Worm (Caenorhabditis elegans): ENCODE data around the gene lact-1.
A peak's percentile ranks its signal among the peaks of the same experiment; 100 is the strongest.

The lact-1 gene

ce11 chrX:7244756-7245155 lies 15.4 kb downstream of the lact-1 start:
- TF ChIP-seq ceh-82 (tag; optimal IDR thresholded peaks at IDR 0.05) (no peak), F49E8.2 (tag; optimal IDR thresholded peaks at IDR 0.05; ENCODE audit: borderline replicate concordance) (no peak), hlh-11 (tag; optimal IDR thresholded peaks at IDR 0.05) (peak; percentile 94), lir-3 (tag; optimal IDR thresholded peaks at IDR 0.05) (no peak), mdl-1 (tag; optimal IDR thresholded peaks at IDR 0.05) (peak in 1 of 2 experiments; percentile 61), arid-1 (GFP tag; conservative IDR thresholded peaks at IDR 0.05) (no peak), ceh-62 (tag; optimal IDR thresholded peaks at IDR 0.05) (no peak), dve-1 (tag; optimal IDR thresholded peaks at IDR 0.05; ENCODE audit: insufficient read depth) (peak; percentile 92), nhr-28 (tag; optimal IDR thresholded peaks at IDR 0.05) (peak; percentile 86), fkh-10 (GFP tag; optimal IDR thresholded peaks at IDR 0.05) (no peak), gei-8 (GFP tag; optimal IDR thresholded peaks at IDR 0.05) (no peak), lin-38 (GFP tag; IDR thresholded peaks at IDR 0.05) (no peak), skn-1 (tag; optimal IDR thresholded peaks at IDR 0.05) (no peak), ZK337.2 (GFP tag; IDR thresholded peaks at IDR 0.05) (no peak), nhr-10 (tag; optimal IDR thresholded peaks at IDR 0.05) (peak; percentile 53), lsy-2 (tag; optimal IDR thresholded peaks at IDR 0.05) (no peak), cey-2 (tag; optimal IDR thresholded peaks at IDR 0.05; ENCODE audit: borderline replicate concordance, insufficient read depth) (no peak), saeg-2 (GFP tag; IDR thresholded peaks at IDR 0.05) (0 out of 2 replicates have a peak, but pooled peaks have one; percentile 8), F10B5.3 (tag; optimal IDR thresholded peaks at IDR 0.05) (no peak), aly-2 (tag; optimal IDR thresholded peaks at IDR 0.05) (no peak), zfp-2 (tag; optimal IDR thresholded peaks at IDR 0.05) (no peak), egl-43 (GFP tag; IDR thresholded peaks at IDR 0.05) (no peak), attf-4 (tag; optimal IDR thresholded peaks at IDR 0.05) (no peak), nhr-77 (tag; optimal IDR thresholded peaks at IDR 0.05) (peak; percentile 73), nhr-102 (tag; optimal IDR thresholded peaks at IDR 0.05) (peak; percentile 74), ZK546.5 (tag; optimal IDR thresholded peaks at IDR 0.05) (no peak), ceh-44 (GFP tag; IDR thresholded peaks at IDR 0.05) (no peak), zfp-3 (GFP tag; conservative IDR thresholded peaks at IDR 0.05) (no peak; the same call in 1 of the 2 replicates), pha-4 (GFP tag; IDR thresholded peaks at IDR 0.05) (no peak), pha-4 (tag; optimal IDR thresholded peaks at IDR 0.05) (peak; percentile 33), D1046.2 (GFP tag; IDR thresholded peaks at IDR 0.05) (no peak), spr-1 (tag; optimal IDR thresholded peaks at IDR 0.05) (no peak), F26F4.8 (GFP tag; conservative IDR thresholded peaks at IDR 0.05) (no peak), nhr-48 (tag; optimal IDR thresholded peaks at IDR 0.05) (peak; percentile 75), mdt-29 (GFP tag; IDR thresholded peaks at IDR 0.05) (peak; percentile 74), hif-1 (tag; optimal IDR thresholded peaks at IDR 0.05) (peak in 1 of 2 experiments; percentile 25), spr-3 (GFP tag; optimal IDR thresholded peaks at IDR 0.05) (no peak), pqm-1 (tag; optimal IDR thresholded peaks at IDR 0.05) (peak; percentile 93), ama-1 (optimal IDR thresholded peaks at IDR 0.05) (no peak), ces-1 (GFP tag; optimal IDR thresholded peaks at IDR 0.05) (no peak), T26A8.4 (GFP tag; IDR thresholded peaks at IDR 0.05) (no peak; the same call in 1 of the 2 replicates), mes-2 (tag; optimal IDR thresholded peaks at IDR 0.05; ENCODE audit: poor library complexity, severe bottlenecking) (peak; percentile 44), T20F7.1 (GFP tag; optimal IDR thresholded peaks at IDR 0.05) (peak; percentile 48), nhr-76 (tag; optimal IDR thresholded peaks at IDR 0.05) (no peak), nhr-25 (tag; optimal IDR thresholded peaks at IDR 0.05; ENCODE audit: borderline replicate concordance, insufficient read depth) (no peak), unc-62 (GFP tag; optimal IDR thresholded peaks at IDR 0.05 in 1 of 2) (no peak), unc-62 (tag; optimal IDR thresholded peaks at IDR 0.05) (no peak), zip-2 (tag; optimal IDR thresholded peaks at IDR 0.05) (no peak), dmd-6 (GFP tag; IDR thresholded peaks at IDR 0.05) (peak; percentile 94), nhr-42 (GFP tag; IDR thresholded peaks at IDR 0.05) (no peak), daf-19 (GFP tag; conservative IDR thresholded peaks at IDR 0.05) (no peak), php-3 (GFP tag; IDR thresholded peaks at IDR 0.05) (peak; percentile 87)
